Worm (Caenorhabditis elegans) whole organism, young adult: ENCODE results near the gene ZK688.1.

Experiments used
- F55B11.4 ChIP-seq: sonication (generic microtip); optimal IDR thresholded peaks from 2 replicates; lab custom pipeline; 2016; ENCODE audit warnings: missing compliant biosample characterization, missing genetic modification characterization, borderline replicate concordance; ENCODE audit not compliant: insufficient read depth
- ama-1 ChIP-seq, 3 experiments: fragments of 150-350 bp in 1 of 3; sonication (generic microtip) in 2 of 3; optimal IDR thresholded peaks; 2 replicates each; lab custom pipeline; 2014 to 2018; ENCODE audit warnings: missing biosample characterization in 2 of 3, missing genetic modification characterization in 2 of 3, missing genetic modification reagents in 2 of 3
- dpl-1 ChIP-seq: fragments of 150-350 bp; optimal IDR thresholded peaks from 2 replicates; lab custom pipeline; 2014; ENCODE audit warnings: missing biosample characterization, missing genetic modification reagents, missing genetic modification characterization
- pha-4 ChIP-seq: fragments of 150-350 bp; sonication (generic microtip); optimal IDR thresholded peaks from 2 replicates; lab custom pipeline; 2014; ENCODE audit warnings: missing biosample characterization, missing genetic modification reagents, missing genetic modification characterization
- unc-62 ChIP-seq: fragments of 150-350 bp; optimal IDR thresholded peaks from 2 replicates; lab custom pipeline; 2014; ENCODE audit warnings: missing biosample characterization, missing genetic modification reagents, missing genetic modification characterization

DNA sequence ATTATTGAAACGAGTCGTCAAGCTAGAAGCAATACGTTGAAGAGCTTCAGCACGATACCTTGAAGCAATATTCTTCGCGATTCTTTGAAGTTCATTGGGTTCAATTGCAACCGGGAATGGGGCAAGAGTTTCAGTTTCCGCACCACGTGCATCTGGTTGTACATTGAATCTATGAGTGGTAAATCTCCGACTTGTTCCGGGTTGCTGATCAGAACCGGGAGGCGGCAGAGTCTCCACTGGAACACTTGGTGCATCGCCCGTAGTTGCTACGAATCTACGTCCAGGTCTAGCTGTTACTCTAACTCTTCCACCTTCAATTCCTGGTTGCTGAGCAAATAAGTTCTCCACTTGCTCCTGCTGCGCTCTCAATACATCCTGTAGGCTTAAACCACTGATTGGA is 20.3 kb upstream of the ZK688.1 start:
- TF ChIP-seq F55B11.4 (tag; lab: Kevin White, UChicago) = no peak
- TF ChIP-seq dpl-1 (GFP tag; lab: Kevin White, UChicago) = no peak
- TF ChIP-seq unc-62 (GFP tag; lab: Kevin White, UChicago) = no peak
- TF ChIP-seq ama-1 (optimal IDR thresholded peaks at IDR 0.05; lab: Kevin White, UChicago) = no peak
- no peak for TF ChIP-seq ama-1 (GFP tag; optimal IDR thresholded peaks at IDR 0.05; lab: Kevin White, UChicago)
- TF ChIP-seq pha-4 = no peak
